Worm (Caenorhabditis elegans) whole organism, L2 larva: ENCODE results near the gene ZK666.12.

Experiments
- C34F6.9 ChIP-seq: fragments of 150-350 bp; optimal IDR thresholded peaks from 2 replicates; lab custom pipeline; 2014; ENCODE audit warnings: missing biosample characterization, missing genetic modification characterization
- F13H6.1 ChIP-seq: sonication (generic microtip); optimal IDR thresholded peaks from 2 replicates; lab custom pipeline; 2016; ENCODE audit warnings: missing genetic modification characterization, missing compliant biosample characterization
- Y55F3AM.14 ChIP-seq: fragments of 200-800 bp; sonication (Bioruptor generic); optimal IDR thresholded peaks from 2 replicates; lab custom pipeline; 2018; ENCODE audit warnings: mild to moderate bottlenecking, missing genetic modification characterization, missing compliant biosample characterization
- alr-1 ChIP-seq: fragments of 150-350 bp; optimal IDR thresholded peaks from 2 replicates; lab custom pipeline; 2014; ENCODE audit warnings: missing biosample characterization, missing genetic modification characterization
- aly-2 ChIP-seq: fragments of 150-350 bp; optimal IDR thresholded peaks from 2 replicates; lab custom pipeline; 2014; ENCODE audit warnings: missing biosample characterization, missing genetic modification characterization
- ama-1 ChIP-seq: fragments of 150-350 bp; optimal IDR thresholded peaks from 2 replicates; lab custom pipeline; 2018; ENCODE audit warnings: inconsistent platforms
- blmp-1 ChIP-seq: sonication (generic microtip); optimal IDR thresholded peaks from 2 replicates; lab custom pipeline; 2017; ENCODE audit warnings: missing genetic modification characterization, mild to moderate bottlenecking, missing compliant biosample characterization, antibody characterized with exemption, moderate library complexity; ENCODE audit not compliant: insufficient read depth
- ceh-16 ChIP-seq: fragments of 150-350 bp; optimal IDR thresholded peaks from 2 replicates; lab custom pipeline; 2014; ENCODE audit warnings: missing biosample characterization, missing genetic modification characterization
- crh-2 ChIP-seq: sonication (generic microtip); optimal IDR thresholded peaks from 2 replicates; lab custom pipeline; 2017; ENCODE audit warnings: missing biosample characterization, missing genetic modification characterization
- egl-27 ChIP-seq: sonication (generic microtip); optimal IDR thresholded peaks from 3 replicates; lab custom pipeline; 2017; ENCODE audit warnings: missing biosample characterization, missing genetic modification reagents, missing genetic modification characterization
- lin-39 ChIP-seq: fragments of 150-350 bp; optimal IDR thresholded peaks from 2 replicates; lab custom pipeline; 2014; ENCODE audit warnings: missing biosample characterization, missing genetic modification reagents, missing genetic modification characterization
- lsy-2 ChIP-seq, 2 experiments: fragments of 150-350 bp in 1 of 2; sonication (generic microtip) in 1 of 2; optimal IDR thresholded peaks; 2 replicates each; lab custom pipeline; 2014 to 2017; ENCODE audit warnings: missing biosample characterization in 2 of 2, missing genetic modification characterization in 2 of 2
- mab-5 ChIP-seq: fragments of 150-350 bp; optimal IDR thresholded peaks from 2 replicates; lab custom pipeline; 2014; ENCODE audit warnings: missing biosample characterization, missing genetic modification characterization
- mbf-1 ChIP-seq: sonication (generic microtip); optimal IDR thresholded peaks from 2 replicates; lab custom pipeline; 2017; ENCODE audit warnings: missing biosample characterization, missing genetic modification characterization
- mdl-1 ChIP-seq, 2 experiments: fragments of 150-350 bp in 1 of 2; sonication (generic microtip) in 1 of 2; optimal IDR thresholded peaks; 2 replicates each; lab custom pipeline; 2017; ENCODE audit warnings: missing biosample characterization in 2 of 2, missing genetic modification characterization in 2 of 2
- nhr-10 ChIP-seq: sonication (generic microtip); optimal IDR thresholded peaks from 2 replicates; lab custom pipeline; 2017; ENCODE audit warnings: missing biosample characterization, missing genetic modification characterization
- nhr-11 ChIP-seq: fragments of 150-350 bp; optimal IDR thresholded peaks from 2 replicates; lab custom pipeline; 2014; ENCODE audit warnings: missing biosample characterization, missing genetic modification characterization
- nhr-129 ChIP-seq: fragments of 150-350 bp; optimal IDR thresholded peaks from 2 replicates; lab custom pipeline; 2014; ENCODE audit warnings: missing biosample characterization, missing genetic modification characterization
- nhr-21 ChIP-seq: fragments of 150-350 bp; optimal IDR thresholded peaks from 2 replicates; lab custom pipeline; 2014; ENCODE audit warnings: missing biosample characterization, missing genetic modification characterization
- nhr-23 ChIP-seq: fragments of 150-350 bp; optimal IDR thresholded peaks from 2 replicates; lab custom pipeline; 2014; ENCODE audit warnings: missing biosample characterization, missing genetic modification reagents, missing genetic modification characterization
- nhr-25 ChIP-seq: fragments of 150-350 bp; sonication (generic microtip); optimal IDR thresholded peaks from 3 replicates; lab custom pipeline; 2014; ENCODE audit warnings: missing biosample characterization, missing genetic modification characterization
- nhr-6 ChIP-seq: fragments of 150-350 bp; optimal IDR thresholded peaks from 2 replicates; lab custom pipeline; 2014; ENCODE audit warnings: missing biosample characterization, missing genetic modification characterization
- nhr-77 ChIP-seq: fragments of 150-350 bp; optimal IDR thresholded peaks from 2 replicates; lab custom pipeline; 2014; ENCODE audit warnings: missing biosample characterization, missing genetic modification characterization
- sem-4 ChIP-seq: fragments of 150-350 bp; optimal IDR thresholded peaks from 2 replicates; lab custom pipeline; 2014; ENCODE audit warnings: missing biosample characterization, missing genetic modification reagents, missing genetic modification characterization
- skn-1 ChIP-seq: sonication (generic microtip); optimal IDR thresholded peaks from 2 replicates; lab custom pipeline; 2017; ENCODE audit warnings: missing biosample characterization, missing genetic modification characterization
- sma-3 ChIP-seq: sonication (generic microtip); optimal IDR thresholded peaks from 2 replicates; lab custom pipeline; 2016; ENCODE audit warnings: missing genetic modification reagents, missing genetic modification characterization, missing compliant biosample characterization
- sma-9 ChIP-seq, 2 experiments: fragments of 150-350 bp in 1 of 2; sonication (generic microtip) in 1 of 2; optimal IDR thresholded peaks; 2 replicates each; lab custom pipeline; 2014 to 2016; ENCODE audit warnings: missing genetic modification characterization in 2 of 2, mild to moderate bottlenecking in 1 of 2, missing biosample characterization in 1 of 2, missing compliant biosample characterization in 1 of 2, missing genetic modification reagents in 1 of 2, moderate library complexity in 1 of 2
- snpc-4 ChIP-seq: fragments of 150-350 bp; optimal IDR thresholded peaks from 2 replicates; lab custom pipeline; 2014; ENCODE audit warnings: missing biosample characterization, missing genetic modification characterization
- unc-39 ChIP-seq: fragments of 150-350 bp; optimal IDR thresholded peaks from 2 replicates; lab custom pipeline; 2014; ENCODE audit warnings: missing biosample characterization, missing genetic modification characterization
- unc-55 ChIP-seq: fragments of 150-350 bp; sonication (generic microtip); optimal IDR thresholded peaks from 3 replicates; lab custom pipeline; 2014; ENCODE audit warnings: missing biosample characterization, missing genetic modification reagents, missing genetic modification characterization
- zag-1 ChIP-seq: fragments of 150-350 bp; optimal IDR thresholded peaks from 2 replicates; lab custom pipeline; 2014; ENCODE audit warnings: missing biosample characterization, missing genetic modification characterization
- ztf-11 ChIP-seq: sonication (generic microtip); optimal IDR thresholded peaks from 2 replicates; lab custom pipeline; 2017; ENCODE audit warnings: missing biosample characterization, missing genetic modification characterization

ZK666.12 gene

DNA sequence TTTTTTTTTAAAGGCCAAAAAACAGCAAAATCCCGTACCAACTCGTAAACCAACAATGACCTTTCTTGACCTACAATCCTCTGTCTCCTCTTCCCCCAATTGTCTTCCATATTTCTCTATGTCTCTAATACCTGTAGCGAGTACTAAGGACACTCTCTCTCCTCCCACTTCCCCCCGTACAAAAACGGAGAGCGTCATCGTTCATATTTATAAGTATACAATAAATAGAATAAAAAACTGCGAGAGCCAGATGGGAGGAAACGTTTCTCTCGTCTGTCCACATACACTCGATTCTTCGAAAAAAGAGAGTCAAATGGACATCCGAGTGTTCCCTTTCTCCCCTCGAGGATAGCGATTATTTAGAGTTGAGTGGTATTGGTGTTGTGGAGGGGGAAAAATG, 8.7 kb downstream of the ZK666.12 start:
- TF ChIP-seq sem-4 (tag; lab: Kevin White, UChicago), result peak; percentile 0
- TF ChIP-seq nhr-6 (tag; lab: Kevin White, UChicago), result peak; percentile 25
- TF ChIP-seq F13H6.1 (tag; lab: Kevin White, UChicago), result peak; percentile 30
- TF ChIP-seq egl-27 (tag; lab: Kevin White, UChicago), result peak; percentile 14
- TF ChIP-seq crh-2, result no peak
- TF ChIP-seq mdl-1 (tag; optimal IDR thresholded peaks at IDR 0.05; lab: Kevin White, UChicago), result no peak
- peak; percentile 3 for TF ChIP-seq nhr-25 (tag; lab: Kevin White, UChicago)
- TF ChIP-seq blmp-1 (tag; lab: Kevin White, UChicago), result no peak
- TF ChIP-seq unc-55 (GFP tag; lab: Kevin White, UChicago), result peak; percentile 13
- TF ChIP-seq C34F6.9, result peak; percentile 23
- peak; percentile 44 for TF ChIP-seq sma-9 (GFP tag; optimal IDR thresholded peaks at IDR 0.05; lab: Kevin White, UChicago)
- no peak for TF ChIP-seq sma-9 (tag; optimal IDR thresholded peaks at IDR 0.05; lab: Kevin White, UChicago)
- TF ChIP-seq nhr-11, result no peak

DNA sequence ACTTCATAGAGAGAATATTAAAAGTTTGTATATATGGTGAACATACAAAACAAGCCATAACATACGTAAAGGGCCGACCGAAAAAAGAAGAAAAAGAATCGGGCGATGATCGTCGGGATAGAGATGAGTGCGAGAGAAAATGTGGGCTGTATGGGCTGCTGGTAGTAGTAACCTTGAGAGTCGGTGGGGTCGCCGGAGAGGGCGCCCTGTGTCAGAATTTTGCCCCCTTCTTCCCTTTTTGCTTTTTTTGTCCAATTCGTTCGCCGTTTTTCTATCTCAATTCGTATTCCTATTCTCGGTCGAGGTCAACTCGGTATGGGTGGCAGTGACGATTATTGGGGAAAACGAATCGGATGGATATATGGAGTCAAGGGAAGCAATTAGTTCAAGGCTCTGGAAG, 9.9 kb downstream of the ZK666.12 start:
- TF ChIP-seq unc-55 (GFP tag; lab: Kevin White, UChicago) (no peak), lin-39 (tag; lab: Kevin White, UChicago) (no peak), sma-9 (GFP tag; optimal IDR thresholded peaks at IDR 0.05; lab: Kevin White, UChicago) (peak; percentile 33), sma-9 (tag; optimal IDR thresholded peaks at IDR 0.05; lab: Kevin White, UChicago) (no peak), nhr-10 (tag; lab: Kevin White, UChicago) (no peak), nhr-11 (no peak), nhr-6 (tag; lab: Kevin White, UChicago) (no peak), skn-1 (tag; lab: Kevin White, UChicago) (no peak), zag-1 (tag; lab: Kevin White, UChicago) (no peak), ceh-16 (tag; lab: Kevin White, UChicago) (peak; percentile 25), nhr-129 (tag; lab: Kevin White, UChicago) (no peak), Y55F3AM.14 (GFP tag; lab: Kevin White, UChicago) (no peak), alr-1 (tag; lab: Kevin White, UChicago) (no peak), nhr-25 (tag; lab: Kevin White, UChicago) (peak; percentile 1)

DNA sequence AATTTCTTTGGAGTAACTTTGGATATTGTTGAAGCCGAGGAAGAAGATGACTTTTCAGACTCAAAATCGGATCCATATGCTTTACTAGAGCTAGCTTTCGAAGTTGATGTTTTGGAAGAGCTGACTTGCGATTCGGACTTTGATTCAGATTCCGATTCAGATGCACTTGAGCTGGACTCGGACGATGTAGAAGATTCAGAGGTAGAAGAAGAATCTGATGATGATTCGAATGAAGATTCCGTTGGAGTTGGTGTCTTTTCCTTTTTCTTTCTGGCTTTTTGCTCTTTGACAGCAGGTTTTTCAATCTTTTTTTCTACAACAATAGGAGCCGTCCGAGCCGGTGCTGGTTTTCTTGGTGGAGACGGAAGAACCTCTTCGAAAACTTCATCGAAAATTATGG, 11.9 kb downstream of the ZK666.12 start:
- TF ChIP-seq nhr-23 (no peak), sma-3 (no peak), unc-39 (no peak), zag-1 (tag; lab: Kevin White, UChicago) (no peak), snpc-4 (no peak), ceh-16 (tag; lab: Kevin White, UChicago) (no peak), egl-27 (tag; lab: Kevin White, UChicago) (no peak), lsy-2 (tag; optimal IDR thresholded peaks at IDR 0.05; lab: Kevin White, UChicago) (no peak), mbf-1 (tag; lab: Kevin White, UChicago) (no peak), nhr-21 (tag; lab: Kevin White, UChicago) (no peak), nhr-77 (tag; lab: Kevin White, UChicago) (no peak), mdl-1 (tag; optimal IDR thresholded peaks at IDR 0.05; lab: Kevin White, UChicago) (no peak), nhr-10 (tag; lab: Kevin White, UChicago) (no peak), mab-5 (no peak)
- TF ChIP-seq, all 48 proteins: peak for 0

DNA sequence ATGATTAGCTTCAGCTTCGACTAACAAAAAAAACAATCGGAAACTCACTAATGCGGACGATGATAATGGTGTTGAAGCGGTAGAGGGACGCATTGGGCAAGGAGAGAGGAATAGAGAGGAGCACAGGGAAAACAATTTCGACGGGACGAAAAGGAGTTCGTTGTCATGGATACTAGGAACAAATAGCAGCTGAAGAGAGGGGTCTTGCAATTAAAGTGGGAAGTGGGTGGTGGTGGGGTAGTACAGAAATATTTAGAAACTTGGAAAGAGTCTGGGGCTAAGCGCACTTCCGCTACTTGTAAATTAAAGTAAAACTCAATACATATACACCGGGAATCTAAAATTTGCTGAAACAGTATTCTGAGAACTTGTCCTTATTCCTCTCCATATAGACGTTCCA, 13.7 kb downstream of the ZK666.12 start, which contains the start of gene F59B10.2:
TSS of gene F59B10.2 (minus strand) at position 101 of the 400 bp plus-strand sequence.
- no peak for TF ChIP-seq lsy-2 (tag; optimal IDR thresholded peaks at IDR 0.05; lab: Kevin White, UChicago)
- TF ChIP-seq nhr-25 (tag; lab: Kevin White, UChicago), result no peak
- TF ChIP-seq nhr-10 (tag; lab: Kevin White, UChicago), result no peak
- no peak for TF ChIP-seq sem-4 (tag; lab: Kevin White, UChicago)
- no peak for TF ChIP-seq zag-1 (tag; lab: Kevin White, UChicago)

DNA sequence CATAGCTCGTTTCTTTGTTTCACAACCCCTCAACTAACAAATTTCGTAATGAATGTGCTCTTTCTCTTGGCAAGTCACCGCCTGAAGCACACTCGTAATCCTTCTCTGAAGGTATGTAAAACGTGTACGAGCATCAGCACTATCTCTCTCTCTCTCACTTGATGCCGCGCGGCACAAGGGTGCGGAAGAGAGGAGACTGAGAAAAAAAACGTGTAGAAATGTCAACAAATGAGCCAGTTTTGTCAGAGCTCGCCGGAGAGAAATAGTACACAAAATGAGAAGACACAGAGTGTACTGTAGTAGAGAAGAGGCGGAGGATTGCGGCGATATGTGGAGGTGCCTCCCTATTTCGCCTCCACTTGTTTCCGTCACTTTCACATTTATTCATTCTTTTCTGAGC, 14.2 kb downstream of the ZK666.12 start, which contains the start of gene F59B10.3:
TSS of gene F59B10.3 (plus strand) at position 301 of the 400 bp plus-strand sequence.
- TF ChIP-seq F13H6.1 (tag; lab: Kevin White, UChicago), result peak; percentile 25
- TF ChIP-seq mbf-1 (tag; lab: Kevin White, UChicago), result no peak

DNA sequence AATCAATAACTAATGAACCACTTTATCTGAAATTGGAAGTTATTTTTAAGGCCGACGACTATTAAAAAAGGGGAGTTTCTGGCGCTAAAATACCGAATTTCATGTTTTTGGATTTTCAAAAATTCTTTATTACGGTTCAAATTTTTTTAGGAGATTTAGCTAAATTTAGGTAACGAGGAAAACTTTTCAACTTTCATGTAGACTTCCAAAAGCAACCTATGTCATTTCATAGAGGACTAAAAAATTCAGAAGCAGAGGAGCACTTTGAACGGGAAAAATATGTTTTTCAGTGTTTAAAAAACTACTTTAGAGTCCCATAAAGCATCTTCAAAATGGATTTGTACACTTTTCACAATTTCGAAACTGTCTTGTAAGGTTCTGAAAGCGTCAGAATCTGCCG, 17.4 kb downstream of the ZK666.12 start:
- TF ChIP-seq aly-2 (no peak), ama-1 (lab: Kevin White, UChicago) (no peak), ztf-11 (tag; lab: Kevin White, UChicago) (no peak), nhr-77 (tag; lab: Kevin White, UChicago) (no peak), unc-55 (GFP tag; lab: Kevin White, UChicago) (no peak), C34F6.9 (no peak), ceh-16 (tag; lab: Kevin White, UChicago) (no peak), nhr-6 (tag; lab: Kevin White, UChicago) (no peak)
